Fruit fly (Drosophila melanogaster) S2 (cell line): ENCODE data around the gene CG33966.
"Not testable (repeated sequence)": the region's sequence is repeated elsewhere in the genome, so short reads cannot be mapped to it uniquely, and the experiment has no call there.

Experiments used
- CG8478 ChIP-seq: fragments of >200 bp; optimal IDR thresholded peaks from 2 replicates; lab custom pipeline; 2018
- CTCF ChIP-seq, 2 experiments: fragments of >200 bp; optimal IDR thresholded peaks; 2 replicates each; lab custom pipeline; 2018

CG33966 gene

dm6 chr3L:1211096-1211495 lies 22.8 kb upstream of the CG33966 start, which contains the start of gene LysD:
Gene LysD (minus strand): TSS chr3L:1211196.
- TF ChIP-seq CG8478 (no peak), CTCF (optimal IDR thresholded peaks at IDR 0.05; lab: Kevin White, UChicago) (no peak)

- no peak for TF ChIP-seq CTCF (optimal IDR thresholded peaks at IDR 0.05; lab: Kevin White, UChicago)
- TF ChIP-seq CG8478: no peak
Measured at dm6 chr3L:1212113-1212512, 21.8 kb upstream of the CG33966 start.

dm6 chr3L:1212571-1212970 lies 21.4 kb upstream of the CG33966 start, which contains the start of gene LysE:
Gene LysE (plus strand): TSS chr3L:1212827.
- TF ChIP-seq CG8478 (no peak), CTCF (optimal IDR thresholded peaks at IDR 0.05; lab: Kevin White, UChicago) (no peak)

- TF ChIP-seq CTCF (optimal IDR thresholded peaks at IDR 0.05; lab: Kevin White, UChicago): no peak
- no peak for TF ChIP-seq CG8478
Measured at dm6 chr3L:1216460-1216859, 17.5 kb upstream of the CG33966 start.

dm6 chr3L:1218596-1218995 lies 15.3 kb upstream of the CG33966 start, which contains the start of gene LysP:
Gene LysP (minus strand): TSS chr3L:1218696.
- TF ChIP-seq CG8478: no peak
- TF ChIP-seq CTCF (optimal IDR thresholded peaks at IDR 0.05; lab: Kevin White, UChicago): no peak

dm6 chr3L:1227303-1227797 lies 6.6 kb upstream of the CG33966 start, which contains the start of gene LysS:
Gene LysS (plus strand): TSS chr3L:1227747.
- TF ChIP-seq CG8478 (no peak), CTCF (optimal IDR thresholded peaks at IDR 0.05; lab: Kevin White, UChicago) (no peak)

dm6 chr3L:1232582-1232981 lies 1.3 kb upstream of the CG33966 start, which contains the start of gene CG33965:
Gene CG33965 (plus strand): TSS chr3L:1232882.
- TF ChIP-seq CTCF (optimal IDR thresholded peaks at IDR 0.05; lab: Kevin White, UChicago): no peak

- no peak for TF ChIP-seq CTCF (optimal IDR thresholded peaks at IDR 0.05; lab: Kevin White, UChicago)
- TF ChIP-seq CG8478: no peak
Measured at dm6 chr3L:1235426-1235825, 1.5 kb downstream of the CG33966 start, which contains the start of gene galene. Gene galene (plus strand): TSS chr3L:1235726.

dm6 chr3L:1238219-1238618 lies 4.3 kb downstream of the CG33966 start, which contains the start of gene CG9192:
Gene CG9192 (minus strand): TSS chr3L:1238319.
- TF ChIP-seq CTCF (optimal IDR thresholded peaks at IDR 0.05; lab: Kevin White, UChicago): no peak
- no peak for TF ChIP-seq CG8478

dm6 chr3L:1245810-1246209 lies 11.9 kb downstream of the CG33966 start, which contains the start of gene Klp61F:
Gene Klp61F (minus strand): TSS chr3L:1245910.
- TF ChIP-seq CTCF (optimal IDR thresholded peaks at IDR 0.05; lab: Kevin White, UChicago); CG8478: not testable (repeated sequence)

dm6 chr3L:1246823-1247222 lies 12.9 kb downstream of the CG33966 start, which contains the start of gene CG32318:
Gene CG32318 (minus strand): TSS chr3L:1246923.
- not testable (repeated sequence) for TF ChIP-seq CTCF (optimal IDR thresholded peaks at IDR 0.05; lab: Kevin White, UChicago); CG8478

dm6 chr3L:1247627-1248295 lies 13.8 kb downstream of the CG33966 start, which contains the start of the genes Psf1 and Sac1:
Gene Psf1 (minus strand): TSS chr3L:1247677.
Gene Sac1 (plus strand): TSS chr3L:1247817.
- TF ChIP-seq CG8478 (no peak), CTCF (optimal IDR thresholded peaks at IDR 0.05; lab: Kevin White, UChicago) (peak; percentile 8 to 30)

dm6 chr3L:1250396-1250795 lies 16.5 kb downstream of the CG33966 start, which contains the start of gene Bfc:
Gene Bfc (plus strand): TSS chr3L:1250696.
- TF ChIP-seq CTCF (optimal IDR thresholded peaks at IDR 0.05; lab: Kevin White, UChicago): no peak

- TF ChIP-seq CTCF (optimal IDR thresholded peaks at IDR 0.05; lab: Kevin White, UChicago) (no peak), CG8478 (no peak)
Measured at dm6 chr3L:1251712-1252111, 17.8 kb downstream of the CG33966 start, which contains the start of the genes CG9130 and CG9133. Gene CG9130 (plus strand): TSS chr3L:1252012. Gene CG9133 (plus strand): TSS chr3L:1252012.

dm6 chr3L:1256061-1256780 lies 22.3 kb downstream of the CG33966 start, which contains the start of gene tfc:
Gene tfc (plus strand): TSS chr3L:1256449.
- TF ChIP-seq CG8478: no peak
- no peak for TF ChIP-seq CTCF (optimal IDR thresholded peaks at IDR 0.05; lab: Kevin White, UChicago)
